Fruit fly (Drosophila melanogaster): Measurements from ENCODE around the gene CG13065.
A peak's percentile ranks its signal among the peaks of the same experiment; 100 is the strongest.

The CG13065 gene

dm6 chr3L:16228659-16229205 is 48.5 kb upstream of the CG13065 start, which contains the start of gene Tmx3 (continued):
- peak; percentile 92 for TF ChIP-seq CG13424 (tag; optimal IDR thresholded peaks at IDR 0.05)
- peak; percentile 65; the same call in 2 of the 3 replicates for TF ChIP-seq CG6175 (GFP tag; IDR thresholded peaks at IDR 0.05)
- peak; percentile 62 for TF ChIP-seq caup (GFP tag; optimal IDR thresholded peaks at IDR 0.05; ENCODE audit: severe bottlenecking)
- no peak for TF ChIP-seq chm (GFP tag; IDR thresholded peaks at IDR 0.05)
- peak; percentile 92 for TF ChIP-seq rib (GFP tag; IDR thresholded peaks at IDR 0.05)
- no peak for TF ChIP-seq hkb (optimal IDR thresholded peaks at IDR 0.05)
- TF ChIP-seq hkb (GFP tag; IDR thresholded peaks at IDR 0.05): peak; percentile 84
- TF ChIP-seq bowl (GFP tag; IDR thresholded peaks at IDR 0.05): peak; percentile 58; the same call in 1 of the 2 replicates
- peak; percentile 20 for TF ChIP-seq Camta (GFP tag; optimal IDR thresholded peaks at IDR 0.05)
- no peak for TF ChIP-seq CG8478 (optimal IDR thresholded peaks at IDR 0.05)
- no peak for TF ChIP-seq CG15601 (tag; optimal IDR thresholded peaks at IDR 0.05)
- peak; percentile 32; the same call in 1 of the 3 replicates for TF ChIP-seq sr (GFP tag; IDR thresholded peaks at IDR 0.05)
- no peak for TF ChIP-seq Sry-β (GFP tag; optimal IDR thresholded peaks at IDR 0.05)
- TF ChIP-seq CG31365 (tag; optimal IDR thresholded peaks at IDR 0.05): no peak
- TF ChIP-seq bab2 (GFP tag; optimal IDR thresholded peaks at IDR 0.05): peak; percentile 66
- peak; percentile 94 for TF ChIP-seq H2.0 (GFP tag; IDR thresholded peaks at IDR 0.05)
- no peak for TF ChIP-seq Deaf1 (tag; optimal IDR thresholded peaks at IDR 0.05)
- TF ChIP-seq Vsx1 (GFP tag; optimal IDR thresholded peaks at IDR 0.05): no peak
- TF ChIP-seq CG30403 (GFP tag; optimal IDR thresholded peaks at IDR 0.05): peak; percentile 90
- peak; percentile 95 for TF ChIP-seq nerfin-1 (tag; optimal IDR thresholded peaks at IDR 0.05)
- TF ChIP-seq HmgZ (tag; optimal IDR thresholded peaks at IDR 0.05): peak; percentile 78
- peak; percentile 59 for TF ChIP-seq HLH54F (GFP tag; optimal IDR thresholded peaks at IDR 0.05)
- TF ChIP-seq maf-S (GFP tag; optimal IDR thresholded peaks at IDR 0.05): peak; percentile 49
- TF ChIP-seq CG7963 (GFP tag; IDR thresholded peaks at IDR 0.05; ENCODE audit: partially characterized antibody): no peak
- no peak for TF ChIP-seq gsb (GFP tag; IDR thresholded peaks at IDR 0.05)
- peak; percentile 94 for TF ChIP-seq CG14441 (GFP tag; IDR thresholded peaks at IDR 0.05)
- TF ChIP-seq tx (GFP tag; optimal IDR thresholded peaks at IDR 0.05): peak; percentile 22
- peak; percentile 89 for TF ChIP-seq CG12942 (GFP tag; optimal IDR thresholded peaks at IDR 0.05)
- peak; percentile 40 for TF ChIP-seq tup (GFP tag; optimal IDR thresholded peaks at IDR 0.05)
- no peak for TF ChIP-seq tna (GFP tag; IDR thresholded peaks at IDR 0.05; ENCODE audit: partially characterized antibody)
- TF ChIP-seq CG10543 (GFP tag; optimal IDR thresholded peaks at IDR 0.05): no peak
- TF ChIP-seq CG12391 (tag; optimal IDR thresholded peaks at IDR 0.05): peak; percentile 96
- TF ChIP-seq CG13123 (GFP tag; optimal IDR thresholded peaks at IDR 0.05): peak; percentile 79
- TF ChIP-seq salm (tag; optimal IDR thresholded peaks at IDR 0.05): no peak
- TF ChIP-seq CG10959 (GFP tag; IDR thresholded peaks at IDR 0.05): peak; percentile 99
- TF ChIP-seq hth (optimal IDR thresholded peaks at IDR 0.05): no peak
- TF ChIP-seq Dbx (GFP tag; IDR thresholded peaks at IDR 0.05): peak; percentile 95
- TF ChIP-seq eyg (GFP tag; optimal IDR thresholded peaks at IDR 0.05): no peak
- peak; percentile 95 for TF ChIP-seq CG11247 (GFP tag; IDR thresholded peaks at IDR 0.05)
- peak; percentile 83 for TF ChIP-seq CG32767 (GFP tag; IDR thresholded peaks at IDR 0.05)
- peak; percentile 89 for TF ChIP-seq CG3726 (GFP tag; IDR thresholded peaks at IDR 0.05)
- TF ChIP-seq org-1 (GFP tag; optimal IDR thresholded peaks at IDR 0.05): peak; percentile 31
- peak; percentile 70; the same call in 1 of the 2 replicates for TF ChIP-seq CG43689 (GFP tag; IDR thresholded peaks at IDR 0.05)
- TF ChIP-seq Ravus (GFP tag; IDR thresholded peaks at IDR 0.05): peak; percentile 70
- peak; percentile 30; the same call in 1 of the 2 replicates for TF ChIP-seq ham (GFP tag; IDR thresholded peaks at IDR 0.05)
- peak; percentile 41 for TF ChIP-seq Hand (GFP tag; optimal IDR thresholded peaks at IDR 0.05)
- TF ChIP-seq CG3407 (GFP tag; optimal IDR thresholded peaks at IDR 0.05): peak; percentile 71
- peak; percentile 19 for TF ChIP-seq CG3163 (GFP tag; optimal IDR thresholded peaks at IDR 0.05)
- TF ChIP-seq nom (GFP tag; optimal IDR thresholded peaks at IDR 0.05): peak; percentile 51
- TF ChIP-seq Opbp (GFP tag; IDR thresholded peaks at IDR 0.05; ENCODE audit: partially characterized antibody): no peak
- TF ChIP-seq ind (GFP tag; optimal IDR thresholded peaks at IDR 0.05): peak; percentile 82
